Fruit fly (Drosophila melanogaster) whole organism, embryonic: Measurements from ENCODE around the gene CG10470.

Experiments used
- Adf1 ChIP-seq: fragments of 200-800 bp; sonication (Bioruptor generic); IDR thresholded peaks from 2 replicates; pipeline ENCODE4 v1.3.6; 2022; ENCODE audit warnings: missing biosample characterization, missing genetic modification characterization
- B-H2 ChIP-seq: fragments of 200-800 bp; sonication (Bioruptor generic); optimal IDR thresholded peaks from 2 replicates; lab custom pipeline; 2018; ENCODE audit warnings: missing biosample characterization, mild to moderate bottlenecking, missing genetic modification characterization
- CG10267 ChIP-seq: fragments of 200-800 bp; sonication (Bioruptor generic); optimal IDR thresholded peaks from 2 replicates; lab custom pipeline; 2018; ENCODE audit warnings: missing biosample characterization, mild to moderate bottlenecking, missing genetic modification characterization, moderate library complexity
- CG11093 ChIP-seq: fragments of 200-800 bp; sonication (Bioruptor generic); IDR thresholded peaks from 3 replicates; pipeline ENCODE4 v1.3.6; 2022; ENCODE audit warnings: missing biosample characterization, missing genetic modification characterization
- CG12219 ChIP-seq: fragments of 200-800 bp; sonication (Bioruptor generic); optimal IDR thresholded peaks from 3 replicates; lab custom pipeline; 2018; ENCODE audit warnings: missing biosample characterization, mild to moderate bottlenecking, missing genetic modification characterization
- CG1233 ChIP-seq: fragments of 200-800 bp; sonication (Bioruptor generic); optimal IDR thresholded peaks from 4 replicates; lab custom pipeline; 2018; ENCODE audit warnings: missing biosample characterization, mild to moderate bottlenecking, missing genetic modification characterization
- CG12659 ChIP-seq: fragments of 200-800 bp; sonication (Bioruptor generic); optimal IDR thresholded peaks from 3 replicates; lab custom pipeline; 2017; ENCODE audit warnings: mild to moderate bottlenecking, missing biosample characterization, missing genetic modification reagents, missing genetic modification characterization
- CG12744 ChIP-seq: fragments of 200-800 bp; sonication (Bioruptor generic); optimal IDR thresholded peaks from 2 replicates; lab custom pipeline; 2016; ENCODE audit warnings: missing biosample characterization, missing genetic modification characterization
- CG13894 ChIP-seq: fragments of 200-800 bp; sonication (Bioruptor generic); optimal IDR thresholded peaks from 3 replicates; lab custom pipeline; 2018; ENCODE audit warnings: missing biosample characterization, mild to moderate bottlenecking, missing genetic modification characterization, moderate library complexity
- CG14860 ChIP-seq: fragments of 200-800 bp; sonication (Bioruptor generic); IDR thresholded peaks from 3 replicates; pipeline ENCODE4 v1.3.6; 2022; ENCODE audit warnings: missing biosample characterization, missing genetic modification characterization; ENCODE audit not compliant: partially characterized antibody
- CG15073 ChIP-seq: fragments of 200-800 bp; sonication (Bioruptor generic); optimal IDR thresholded peaks from 2 replicates; lab custom pipeline; 2016; ENCODE audit warnings: missing biosample characterization, missing genetic modification characterization
- CG16779 ChIP-seq: fragments of 200-800 bp; sonication (Bioruptor generic); IDR thresholded peaks from 2 replicates; pipeline ENCODE4 v1.3.6; 2022; ENCODE audit warnings: missing biosample characterization, missing genetic modification characterization
- CG17385 ChIP-seq: fragments of 200-800 bp; sonication (Bioruptor generic); optimal IDR thresholded peaks from 3 replicates; lab custom pipeline; 2018; ENCODE audit warnings: missing biosample characterization, mild to moderate bottlenecking, missing genetic modification characterization
- CG3726 ChIP-seq: fragments of 200-800 bp; sonication (Bioruptor generic); IDR thresholded peaks from 3 replicates; pipeline ENCODE4, ENCODE4 v1.3.6; 2022; ENCODE audit warnings: missing biosample characterization, missing genetic modification characterization
- CG4360 ChIP-seq: fragments of 200-800 bp; sonication (Bioruptor generic); IDR thresholded peaks from 2 replicates; pipeline ENCODE4 v1.3.6; 2022; ENCODE audit warnings: missing biosample characterization, missing genetic modification characterization
- CG8281 ChIP-seq: fragments of 200-800 bp; sonication (Bioruptor generic); optimal IDR thresholded peaks from 2 replicates; lab custom pipeline; 2018; ENCODE audit warnings: missing biosample characterization, mild to moderate bottlenecking, missing genetic modification characterization, moderate library complexity
- CG9215 ChIP-seq: fragments of 200-800 bp; sonication (Bioruptor generic); IDR thresholded peaks from 2 replicates; pipeline ENCODE4 v1.3.6; 2022; ENCODE audit warnings: missing biosample characterization, missing genetic modification characterization
- CG9797 ChIP-seq: fragments of 200-800 bp; sonication (Bioruptor generic); optimal IDR thresholded peaks from 3 replicates; lab custom pipeline; 2018; ENCODE audit warnings: missing biosample characterization, mild to moderate bottlenecking, missing genetic modification characterization
- Hr51 ChIP-seq, 2 experiments: fragments of 200-800 bp; sonication (Bioruptor generic); optimal IDR thresholded peaks; 2 replicates in 1 of 2; 3 replicates in 1 of 2; lab custom pipeline; 2016 to 2018; ENCODE audit warnings: missing biosample characterization in 2 of 2, missing genetic modification characterization in 2 of 2, mild to moderate bottlenecking in 1 of 2, moderate library complexity in 1 of 2
- Med ChIP-seq: fragments of 200-800 bp; sonication (Bioruptor generic); peaks from one replicate; lab custom pipeline; 2016; ENCODE audit warnings: missing biosample characterization, missing genetic modification characterization, mild to moderate bottlenecking, inconsistent platforms, moderate library complexity
- NFAT ChIP-seq: fragments of 200-800 bp; sonication (Bioruptor generic); IDR thresholded peaks from 2 replicates; pipeline ENCODE4 v1.3.6; 2022; ENCODE audit warnings: missing biosample characterization, missing genetic modification characterization
- Nf-YA ChIP-seq: fragments of 200-800 bp; sonication (Bioruptor generic); IDR thresholded peaks from 2 replicates; pipeline ENCODE4 v1.3.6; 2022; ENCODE audit warnings: missing biosample characterization, missing genetic modification characterization
- Nf-YC ChIP-seq: fragments of 200-800 bp; optimal IDR thresholded peaks from 3 replicates; lab custom pipeline; 2019; ENCODE audit warnings: missing biosample characterization, mild to moderate bottlenecking, missing genetic modification characterization, moderate library complexity
- Poxn ChIP-seq: fragments of 200-800 bp; sonication (Bioruptor generic); IDR thresholded peaks from 2 replicates; pipeline ENCODE4 v1.3.6; 2022; ENCODE audit warnings: missing biosample characterization, missing genetic modification characterization
- Ptx1 ChIP-seq: fragments of 200-800 bp; sonication (Bioruptor generic); IDR thresholded peaks from 2 replicates; pipeline ENCODE4 v1.3.6; 2022; ENCODE audit warnings: missing biosample characterization, missing genetic modification characterization
- Trl ChIP-seq, 3 experiments: fragments of >200 bp in 2 of 3; fragments of 200-800 bp in 1 of 3; sonication (Bioruptor generic) in 1 of 3; optimal IDR thresholded peaks; 2 replicates in 1 of 3; 3 replicates in 2 of 3; lab custom pipeline; 2016 to 2017; ENCODE audit warnings: missing biosample characterization in 1 of 3, missing genetic modification characterization in 1 of 3
- abd-A ChIP-seq: fragments of 200-800 bp; sonication (Bioruptor generic); optimal IDR thresholded peaks from 3 replicates; lab custom pipeline; 2019; ENCODE audit warnings: missing biosample characterization, mild to moderate bottlenecking, missing genetic modification characterization, moderate library complexity
- chinmo ChIP-seq: fragments of 200-800 bp; sonication (Bioruptor generic); IDR thresholded peaks from 4 replicates; pipeline ENCODE4 v1.3.6; 2022; ENCODE audit warnings: missing biosample characterization, missing genetic modification characterization; ENCODE audit not compliant: partially characterized antibody
- crol ChIP-seq: fragments of 200-800 bp; sonication (Bioruptor generic); IDR thresholded peaks from 2 replicates; pipeline ENCODE4 v1.3.6; 2022; ENCODE audit warnings: missing biosample characterization, missing genetic modification characterization
- ewg ChIP-seq: fragments of 200-800 bp; sonication (Bioruptor generic); optimal IDR thresholded peaks from 3 replicates; lab custom pipeline; 2017; ENCODE audit warnings: mild to moderate bottlenecking, missing biosample characterization, missing genetic modification reagents, missing genetic modification characterization
- gsb-n ChIP-seq: fragments of 200-800 bp; sonication (Bioruptor generic); optimal IDR thresholded peaks from 3 replicates; lab custom pipeline; 2018; ENCODE audit warnings: missing biosample characterization, mild to moderate bottlenecking, missing genetic modification characterization
- knrl ChIP-seq: fragments of 200-800 bp; sonication (Bioruptor generic); IDR thresholded peaks from 3 replicates; pipeline ENCODE4 v1.3.6; 2022; ENCODE audit warnings: missing biosample characterization, missing genetic modification characterization; ENCODE audit not compliant: partially characterized antibody
- mirr ChIP-seq: fragments of 200-800 bp; sonication (Bioruptor generic); optimal IDR thresholded peaks from 3 replicates; lab custom pipeline; 2018; ENCODE audit warnings: missing biosample characterization, mild to moderate bottlenecking, missing genetic modification characterization
- oc ChIP-seq: fragments of 200-800 bp; sonication (Bioruptor generic); optimal IDR thresholded peaks from 2 replicates; lab custom pipeline; 2018; ENCODE audit warnings: missing biosample characterization, mild to moderate bottlenecking, missing genetic modification characterization, moderate library complexity
- pros ChIP-seq: fragments of 200-800 bp; sonication (Bioruptor generic); optimal IDR thresholded peaks from 3 replicates; lab custom pipeline; 2019; ENCODE audit warnings: missing biosample characterization, mild to moderate bottlenecking, missing genetic modification characterization, moderate library complexity
- run ChIP-seq: fragments of 200-800 bp; sonication (Bioruptor generic); optimal IDR thresholded peaks from 3 replicates; lab custom pipeline; 2018; ENCODE audit warnings: missing biosample characterization, mild to moderate bottlenecking, missing genetic modification characterization
- scrt ChIP-seq: fragments of 200-800 bp; sonication (Bioruptor generic); optimal IDR thresholded peaks from 2 replicates; lab custom pipeline; 2018; ENCODE audit warnings: missing biosample characterization, mild to moderate bottlenecking, missing genetic modification characterization, moderate library complexity
- seq ChIP-seq: fragments of 200-800 bp; sonication (Bioruptor generic); IDR thresholded peaks from 2 replicates; pipeline ENCODE4 v1.3.6; 2022; ENCODE audit warnings: missing biosample characterization, missing genetic modification characterization
- tio ChIP-seq: fragments of 200-800 bp; sonication (Bioruptor generic); optimal IDR thresholded peaks from 2 replicates; lab custom pipeline; 2017; ENCODE audit warnings: missing biosample characterization, missing genetic modification characterization, inconsistent platforms
- tll ChIP-seq, 2 experiments: fragments of 200-800 bp in 1 of 2; fragments of >200 bp in 1 of 2; sonication (Bioruptor generic) in 1 of 2; optimal IDR thresholded peaks; 2 replicates each; lab custom pipeline; 2017 to 2019; ENCODE audit warnings: missing biosample characterization in 2 of 2, missing genetic modification characterization in 2 of 2, mild to moderate bottlenecking in 1 of 2, moderate library complexity in 1 of 2
- vfl ChIP-seq: fragments of 200-800 bp; sonication (Bioruptor generic); optimal IDR thresholded peaks from 2 replicates; lab custom pipeline; 2016; ENCODE audit warnings: missing biosample characterization, missing genetic modification characterization
- wdn ChIP-seq: fragments of 200-800 bp; sonication (Bioruptor generic); IDR thresholded peaks from 2 replicates; pipeline ENCODE4 v1.3.6; 2022; ENCODE audit warnings: missing biosample characterization, missing genetic modification characterization
- wek ChIP-seq: fragments of 200-800 bp; sonication (Bioruptor generic); optimal IDR thresholded peaks from 3 replicates; lab custom pipeline; 2018; ENCODE audit warnings: missing biosample characterization, mild to moderate bottlenecking, missing genetic modification characterization, moderate library complexity

CG10470 gene

dm6 chr2L:19083320-19083764, 34.5 kb downstream of the CG10470 start (continued):
- TF ChIP-seq ewg (GFP tag; lab: Kevin White, UChicago) (peak; percentile 51), Med (GFP tag; lab: Kevin White, UChicago) (peak; percentile 25), Nf-YC (tag; lab: Kevin White, UChicago) (peak; percentile 95), Adf1 (GFP tag; lab: Robert Waterston, UW) (peak; percentile 24; the same call in 1 of the 2 replicates), crol (peak; percentile 25; the same call in 1 of the 2 replicates), abd-A (peak; percentile 1), CG12744 (GFP tag; lab: Kevin White, UChicago) (no peak)

dm6 chr2L:19088895-19089294, 40.0 kb downstream of the CG10470 start:
- TF ChIP-seq B-H2 (GFP tag; lab: Kevin White, UChicago): no peak
- TF ChIP-seq CG8281 (tag; lab: Kevin White, UChicago): peak; percentile 94
- peak; percentile 3 for TF ChIP-seq oc (tag; lab: Kevin White, UChicago)

- TF ChIP-seq tll (GFP tag; optimal IDR thresholded peaks at IDR 0.05; lab: Kevin White, UChicago): peak in 1 of 2 experiments; percentile 44
- TF ChIP-seq pros: peak; percentile 61
- no peak for TF ChIP-seq CG16779 (GFP tag; lab: Robert Waterston, UW)
- TF ChIP-seq gsb-n (tag; lab: Kevin White, UChicago): peak; percentile 51
- TF ChIP-seq crol: peak; percentile 68
- TF ChIP-seq knrl: no peak
- no peak for TF ChIP-seq CG9797 (GFP tag; lab: Kevin White, UChicago)
- no peak for TF ChIP-seq run (tag; lab: Kevin White, UChicago)
- no peak for TF ChIP-seq Hr51 (GFP tag; optimal IDR thresholded peaks at IDR 0.05; lab: Kevin White, UChicago)
- TF ChIP-seq CG4360 (GFP tag; lab: Robert Waterston, UW): peak; percentile 73
Observed at dm6 chr2L:19089385-19089784, 40.5 kb downstream of the CG10470 start.

dm6 chr2L:19093868-19094267, 45.0 kb downstream of the CG10470 start:
- TF ChIP-seq scrt (GFP tag; lab: Kevin White, UChicago) (no peak), Nf-YC (tag; lab: Kevin White, UChicago) (peak; percentile 74), CG1233 (no peak), mirr (GFP tag; lab: Kevin White, UChicago) (no peak), CG9215 (GFP tag; lab: Robert Waterston, UW) (no peak), vfl (no peak), CG13894 (tag; lab: Kevin White, UChicago) (peak; percentile 13), CG15073 (no peak), wdn (GFP tag; lab: Robert Waterston, UW) (no peak), CG12219 (no peak), Trl (optimal IDR thresholded peaks at IDR 0.05; lab: Kevin White, UChicago) (no peak), Trl (GFP tag; optimal IDR thresholded peaks at IDR 0.05; lab: Kevin White, UChicago) (no peak), CG11093 (GFP tag; lab: Robert Waterston, UW) (0 out of 3 replicates have a peak, but pooled peaks have one; percentile 25), CG10267 (tag; lab: Kevin White, UChicago) (no peak), CG9797 (GFP tag; lab: Kevin White, UChicago) (no peak), CG3726 (GFP tag; lab: Robert Waterston, UW) (no peak), Poxn (GFP tag; lab: Robert Waterston, UW) (no peak), CG4360 (GFP tag; lab: Robert Waterston, UW) (no peak), CG14860 (GFP tag; lab: Robert Waterston, UW) (no peak), CG12659 (GFP tag; lab: Kevin White, UChicago) (no peak), abd-A (peak; percentile 93), Nf-YA (GFP tag; lab: Robert Waterston, UW) (no peak), wek (GFP tag; lab: Kevin White, UChicago) (no peak), Ptx1 (no peak), NFAT (GFP tag; lab: Robert Waterston, UW) (no peak), CG17385 (GFP tag; lab: Kevin White, UChicago) (no peak), chinmo (GFP tag; lab: Robert Waterston, UW) (0 out of 4 replicates have a peak, but pooled peaks have one; percentile 12), tio (GFP tag; lab: Kevin White, UChicago) (no peak), crol (0 out of 2 replicates have a peak, but pooled peaks have one; percentile 8), oc (tag; lab: Kevin White, UChicago) (no peak), seq (GFP tag; lab: Robert Waterston, UW) (peak; percentile 42; the same call in 1 of the 2 replicates)
